Fruit fly (Drosophila melanogaster) whole organism, prepupa: ENCODE results near the gene Larp7.

Experiments
- Blimp-1 ChIP-seq: fragments of 200-800 bp; sonication (Bioruptor generic); optimal IDR thresholded peaks from 3 replicates; lab custom pipeline; 2017; ENCODE audit warnings: missing biosample characterization, missing genetic modification characterization, mild to moderate bottlenecking, moderate library complexity, missing genetic modification reagents
- CG10631 ChIP-seq: fragments of 200-800 bp; sonication (Bioruptor generic); optimal IDR thresholded peaks from 2 replicates; lab custom pipeline; 2016; ENCODE audit warnings: missing biosample characterization, missing genetic modification characterization
- CG10669 ChIP-seq: fragments of 200-800 bp; sonication (Bioruptor generic); optimal IDR thresholded peaks from 3 replicates; lab custom pipeline; 2018; ENCODE audit warnings: missing biosample characterization, mild to moderate bottlenecking, missing genetic modification characterization, moderate library complexity
- CG11294 ChIP-seq: fragments of 200-800 bp; sonication (Bioruptor generic); IDR thresholded peaks from 2 replicates; pipeline ENCODE4 v1.3.6; 2022; ENCODE audit warnings: missing biosample characterization, missing genetic modification characterization
- CG11762 ChIP-seq: fragments of 200-800 bp; sonication (Bioruptor generic); optimal IDR thresholded peaks from 3 replicates; lab custom pipeline; 2016; ENCODE audit warnings: missing biosample characterization, missing genetic modification characterization; ENCODE audit not compliant: insufficient read depth
- CG15336 ChIP-seq: fragments of 200-800 bp; sonication (Bioruptor generic); IDR thresholded peaks from 2 replicates; pipeline ENCODE4 v1.3.6; 2022; ENCODE audit warnings: missing biosample characterization, missing genetic modification characterization
- CG1621 ChIP-seq: fragments of 200-800 bp; sonication (Bioruptor generic); optimal IDR thresholded peaks from 3 replicates; lab custom pipeline; 2018; ENCODE audit warnings: missing biosample characterization, mild to moderate bottlenecking, missing genetic modification characterization
- CG16779 ChIP-seq: fragments of 200-800 bp; sonication (Bioruptor generic); optimal IDR thresholded peaks from 3 replicates; lab custom pipeline; 2017; ENCODE audit warnings: missing biosample characterization, mild to moderate bottlenecking, missing genetic modification characterization
- CG3032 ChIP-seq: fragments of 200-800 bp; optimal IDR thresholded peaks from 2 replicates; lab custom pipeline; 2019; ENCODE audit warnings: missing biosample characterization, mild to moderate bottlenecking, missing genetic modification characterization, moderate library complexity
- CG31627 ChIP-seq: fragments of 200-800 bp; sonication (Bioruptor generic); optimal IDR thresholded peaks from 3 replicates; lab custom pipeline; 2016; ENCODE audit warnings: missing biosample characterization, missing genetic modification characterization
- CG32006 ChIP-seq: fragments of 200-800 bp; sonication (Bioruptor generic); optimal IDR thresholded peaks from 3 replicates; lab custom pipeline; 2017; ENCODE audit warnings: missing biosample characterization, mild to moderate bottlenecking, missing genetic modification characterization
- CG34406 ChIP-seq: fragments of 200-800 bp; sonication (Bioruptor generic); optimal IDR thresholded peaks from 3 replicates; lab custom pipeline; 2016; ENCODE audit warnings: missing biosample characterization, missing genetic modification characterization
- CG3919 ChIP-seq: fragments of 200-800 bp; sonication (Bioruptor generic); optimal IDR thresholded peaks from 3 replicates; lab custom pipeline; 2016; ENCODE audit warnings: missing biosample characterization, missing genetic modification characterization
- CG6276 ChIP-seq: fragments of 200-800 bp; sonication (Bioruptor generic); optimal IDR thresholded peaks from 2 replicates; lab custom pipeline; 2017; ENCODE audit warnings: missing biosample characterization, mild to moderate bottlenecking, missing genetic modification characterization
- CG6792 ChIP-seq: fragments of 200-800 bp; sonication (Bioruptor generic); optimal IDR thresholded peaks from 3 replicates; lab custom pipeline; 2016; ENCODE audit warnings: missing biosample characterization, missing genetic modification characterization
- CG6808 ChIP-seq: fragments of 200-800 bp; sonication (Bioruptor generic); optimal IDR thresholded peaks from 3 replicates; lab custom pipeline; 2017; ENCODE audit warnings: missing biosample characterization, missing genetic modification characterization, mild to moderate bottlenecking, moderate library complexity, missing genetic modification reagents
- CG6854 ChIP-seq: fragments of 200-800 bp; sonication (Bioruptor generic); optimal IDR thresholded peaks from 2 replicates; lab custom pipeline; 2017; ENCODE audit warnings: missing biosample characterization, mild to moderate bottlenecking, missing genetic modification characterization
- CG7368 ChIP-seq: fragments of 200-800 bp; sonication (Bioruptor generic); optimal IDR thresholded peaks from 3 replicates; lab custom pipeline; 2016; ENCODE audit warnings: missing biosample characterization, missing genetic modification characterization
- CG8119 ChIP-seq: fragments of 200-800 bp; sonication (Bioruptor generic); IDR thresholded peaks from 3 replicates; pipeline ENCODE4 v1.3.6; 2022; ENCODE audit warnings: missing biosample characterization, missing genetic modification characterization
- CG8632 ChIP-seq: fragments of 200-800 bp; sonication (Bioruptor generic); optimal IDR thresholded peaks from 3 replicates; lab custom pipeline; 2016; ENCODE audit warnings: missing biosample characterization, missing genetic modification characterization
- CG9139 ChIP-seq: fragments of 200-800 bp; sonication (Bioruptor generic); optimal IDR thresholded peaks from 3 replicates; lab custom pipeline; 2017; ENCODE audit warnings: missing biosample characterization, mild to moderate bottlenecking, missing genetic modification characterization
- Eip75B ChIP-seq: fragments of 200-800 bp; sonication (Bioruptor generic); optimal IDR thresholded peaks from 3 replicates; lab custom pipeline; 2016; ENCODE audit warnings: missing biosample characterization, missing genetic modification characterization
- Eip78C ChIP-seq: fragments of 200-800 bp; sonication (Bioruptor generic); peaks from one replicate; lab custom pipeline; 2016; ENCODE audit warnings: missing biosample characterization, missing genetic modification characterization
- Eip93F ChIP-seq: fragments of 200-800 bp; sonication (Bioruptor generic); optimal IDR thresholded peaks from 2 replicates; lab custom pipeline; 2016; ENCODE audit warnings: missing biosample characterization, mild to moderate bottlenecking, missing genetic modification characterization
- Ets96B ChIP-seq: fragments of 200-800 bp; optimal IDR thresholded peaks from 2 replicates; lab custom pipeline; 2019; ENCODE audit warnings: missing biosample characterization, mild to moderate bottlenecking, missing genetic modification characterization, moderate library complexity
- Gug ChIP-seq: fragments of 200-800 bp; sonication (Bioruptor generic); IDR thresholded peaks from 2 replicates; pipeline ENCODE4 v1.3.6; 2022; ENCODE audit warnings: missing biosample characterization, missing genetic modification characterization
- Hr39 ChIP-seq: fragments of 200-800 bp; sonication (Bioruptor generic); optimal IDR thresholded peaks from 2 replicates; lab custom pipeline; 2016; ENCODE audit warnings: missing biosample characterization, missing genetic modification characterization
- Hr4 ChIP-seq: fragments of 200-800 bp; sonication (Bioruptor generic); optimal IDR thresholded peaks from 3 replicates; lab custom pipeline; 2016; ENCODE audit warnings: missing biosample characterization, missing genetic modification characterization
- Lpt ChIP-seq: fragments of 200-800 bp; sonication (Bioruptor generic); optimal IDR thresholded peaks from 3 replicates; lab custom pipeline; 2016; ENCODE audit warnings: missing biosample characterization, missing genetic modification characterization
- OdsH ChIP-seq: fragments of 200-800 bp; sonication (Bioruptor generic); optimal IDR thresholded peaks from 3 replicates; lab custom pipeline; 2016; ENCODE audit warnings: missing biosample characterization, missing genetic modification characterization
- Sox102F ChIP-seq: fragments of 200-800 bp; sonication (Bioruptor generic); optimal IDR thresholded peaks from 2 replicates; lab custom pipeline; 2016; ENCODE audit warnings: missing biosample characterization, mild to moderate bottlenecking, missing genetic modification characterization
- Sox14 ChIP-seq: fragments of 200-800 bp; sonication (Bioruptor generic); optimal IDR thresholded peaks from 3 replicates; lab custom pipeline; 2016; ENCODE audit warnings: missing biosample characterization, missing genetic modification characterization
- Sox15 ChIP-seq: fragments of 200-800 bp; sonication (Bioruptor generic); optimal IDR thresholded peaks from 3 replicates; lab custom pipeline; 2016; ENCODE audit warnings: missing biosample characterization, missing genetic modification characterization
- achi ChIP-seq: fragments of 200-800 bp; sonication (Bioruptor generic); optimal IDR thresholded peaks from 3 replicates; lab custom pipeline; 2016; ENCODE audit warnings: missing biosample characterization, missing genetic modification characterization
- acj6 ChIP-seq: fragments of 200-800 bp; sonication (Bioruptor generic); optimal IDR thresholded peaks from 3 replicates; lab custom pipeline; 2016; ENCODE audit warnings: missing biosample characterization, missing genetic modification characterization
- dac ChIP-seq: fragments of 200-800 bp; sonication (Bioruptor generic); optimal IDR thresholded peaks from 2 replicates; lab custom pipeline; 2017; ENCODE audit warnings: missing biosample characterization, mild to moderate bottlenecking, missing genetic modification characterization
- dsx ChIP-seq: fragments of 200-800 bp; optimal IDR thresholded peaks from 3 replicates; lab custom pipeline; 2019; ENCODE audit warnings: missing biosample characterization, mild to moderate bottlenecking, missing genetic modification characterization, moderate library complexity; ENCODE audit not compliant: poor library complexity, severe bottlenecking
- fd59A ChIP-seq: fragments of 200-800 bp; sonication (Bioruptor generic); optimal IDR thresholded peaks from 2 replicates; lab custom pipeline; 2017; ENCODE audit warnings: missing biosample characterization, mild to moderate bottlenecking, missing genetic modification characterization, missing genetic modification reagents
- fd85E ChIP-seq: fragments of 200-800 bp; sonication (Bioruptor generic); optimal IDR thresholded peaks from 3 replicates; lab custom pipeline; 2016; ENCODE audit warnings: missing biosample characterization, missing genetic modification characterization
- lz ChIP-seq: fragments of 200-800 bp; sonication (Bioruptor generic); optimal IDR thresholded peaks from 3 replicates; lab custom pipeline; 2016; ENCODE audit warnings: missing biosample characterization, missing genetic modification characterization
- net ChIP-seq: fragments of 200-800 bp; sonication (Bioruptor generic); optimal IDR thresholded peaks from 3 replicates; lab custom pipeline; 2016; ENCODE audit warnings: missing biosample characterization, missing genetic modification characterization
- pdm3 ChIP-seq: fragments of 200-800 bp; sonication (Bioruptor generic); optimal IDR thresholded peaks from 3 replicates; lab custom pipeline; 2016; ENCODE audit warnings: missing biosample characterization, missing genetic modification characterization
- spab ChIP-seq: fragments of 200-800 bp; sonication (Bioruptor generic); optimal IDR thresholded peaks from 2 replicates; lab custom pipeline; 2017; ENCODE audit warnings: missing biosample characterization, mild to moderate bottlenecking, missing genetic modification characterization, missing genetic modification reagents
- svp ChIP-seq: fragments of 200-800 bp; sonication (Bioruptor generic); peaks from one replicate; lab custom pipeline; 2016; ENCODE audit warnings: missing biosample characterization, missing genetic modification characterization
- topi ChIP-seq: fragments of 200-800 bp; sonication (Bioruptor generic); optimal IDR thresholded peaks from 3 replicates; lab custom pipeline; 2016; ENCODE audit warnings: missing biosample characterization, missing genetic modification characterization

Gene Larp7

DNA sequence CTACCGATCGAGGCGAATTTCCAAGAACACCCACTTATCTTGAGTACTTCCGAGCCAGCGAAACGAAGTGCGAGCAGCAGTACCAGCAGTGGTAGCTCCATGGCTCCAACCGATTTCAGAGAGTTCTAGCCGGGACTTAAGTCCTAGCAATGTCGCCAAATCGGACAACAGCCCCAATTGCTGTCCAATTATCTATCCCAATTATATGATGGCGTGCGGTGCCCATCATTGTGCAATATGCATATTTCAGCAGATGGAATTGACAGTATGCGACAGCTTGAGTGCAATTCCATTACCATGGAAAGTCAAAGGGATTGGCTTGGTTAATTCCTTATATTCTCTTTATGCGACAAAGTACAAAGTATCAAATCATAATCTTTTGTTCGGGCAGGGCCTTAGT, 7.1 kb upstream of the Larp7 start, which contains the start of gene Ir8a:
TSS of gene Ir8a (minus strand) at position 101 of the 400 bp plus-strand sequence.
- no peak for TF ChIP-seq Sox15
- TF ChIP-seq CG6276: no peak
- no peak for TF ChIP-seq CG32006
- no peak for TF ChIP-seq topi (GFP tag; lab: Kevin White, UChicago)
- TF ChIP-seq achi: no peak
- no peak for TF ChIP-seq Hr39
- TF ChIP-seq CG10631: no peak
- TF ChIP-seq Gug (GFP tag; lab: Robert Waterston, UW): no peak
- TF ChIP-seq CG11762 (GFP tag; lab: Kevin White, UChicago): no peak
- TF ChIP-seq CG11294: no peak
- TF ChIP-seq CG31627 (GFP tag; lab: Kevin White, UChicago): no peak
- no peak for TF ChIP-seq CG3032 (tag; lab: Kevin White, UChicago)
- TF ChIP-seq Lpt: no peak
- TF ChIP-seq fd59A (GFP tag; lab: Kevin White, UChicago): no peak
- TF ChIP-seq dac (GFP tag; lab: Kevin White, UChicago): no peak
- no peak for TF ChIP-seq dsx (GFP tag; lab: Kevin White, UChicago)

DNA sequence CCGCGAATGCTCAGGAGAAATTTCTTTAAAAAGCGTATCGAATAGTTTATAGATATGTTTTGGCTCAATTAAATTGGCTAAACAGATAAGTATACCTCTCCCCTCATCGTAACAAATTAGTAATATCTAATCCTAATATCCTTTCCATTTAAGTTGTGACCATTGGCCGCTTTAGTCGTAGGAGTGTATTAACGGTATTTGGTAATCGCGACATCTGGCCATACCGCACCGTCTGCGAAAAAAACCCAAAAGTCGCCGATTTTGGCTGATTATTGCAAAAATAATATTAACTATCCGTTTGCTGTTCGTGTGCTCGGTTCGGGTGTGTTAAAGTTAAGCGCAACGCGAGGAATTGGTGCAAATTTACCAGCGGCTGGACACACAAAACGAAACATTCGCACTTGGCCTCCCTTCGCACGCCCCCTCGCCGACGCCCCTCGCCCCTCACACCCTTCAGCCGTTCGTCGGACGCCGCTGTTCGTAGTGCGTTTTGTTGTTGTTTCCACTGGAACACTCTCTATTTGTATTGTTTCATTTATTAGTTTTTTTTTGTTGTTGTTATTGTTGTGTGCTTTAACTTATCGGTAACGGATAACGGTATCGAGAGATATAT, 3.7 kb downstream of the Larp7 start, which contains the start of the genes amx and Dsor1:
TSS of gene amx (minus strand) at position 166 of the 613 bp plus-strand sequence.
TSS of gene Dsor1 (plus strand) at position 172 of the 613 bp plus-strand sequence.
- TF ChIP-seq Eip78C (GFP tag; lab: Kevin White, UChicago) (peak; percentile 59), svp (GFP tag; lab: Kevin White, UChicago) (peak; percentile 11), Blimp-1 (GFP tag; lab: Kevin White, UChicago) (no peak), Sox14 (GFP tag; lab: Kevin White, UChicago) (peak; percentile 7), CG8119 (no peak), Sox102F (GFP tag; lab: Kevin White, UChicago) (no peak), CG3032 (tag; lab: Kevin White, UChicago) (no peak), fd85E (no peak), spab (GFP tag; lab: Kevin White, UChicago) (no peak)

DNA sequence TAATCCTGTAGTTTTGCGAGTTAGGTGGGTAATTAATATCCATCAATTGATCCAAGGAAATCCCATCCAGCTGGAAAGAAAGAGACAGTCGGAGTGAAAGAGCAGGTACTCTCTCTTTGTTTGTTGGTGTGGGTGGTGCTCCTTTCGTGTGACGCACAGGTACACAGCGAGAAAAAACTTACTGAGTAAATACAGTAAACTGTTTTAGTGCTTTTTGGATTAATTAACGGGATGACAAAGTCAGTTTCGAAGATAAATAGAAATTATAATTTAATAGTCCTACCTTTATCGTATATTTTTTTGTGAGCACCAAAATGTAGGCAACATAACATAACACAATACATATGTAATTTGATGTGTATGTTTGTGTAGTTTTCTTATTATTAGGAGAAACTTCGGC, 4.4 kb downstream of the Larp7 start:
- peak; percentile 58 for TF ChIP-seq OdsH (GFP tag; lab: Kevin White, UChicago)
- no peak for TF ChIP-seq fd85E
- peak; percentile 27 for TF ChIP-seq CG8632 (GFP tag; lab: Kevin White, UChicago)
- TF ChIP-seq pdm3: peak; percentile 9
- TF ChIP-seq Hr4 (GFP tag; lab: Kevin White, UChicago): peak; percentile 47
- peak; percentile 43 for TF ChIP-seq CG6808 (GFP tag; lab: Kevin White, UChicago)
- TF ChIP-seq CG7368 (GFP tag; lab: Kevin White, UChicago): no peak
- TF ChIP-seq CG10631: peak; percentile 52
- peak; percentile 24 for TF ChIP-seq dsx (GFP tag; lab: Kevin White, UChicago)
- TF ChIP-seq Blimp-1 (GFP tag; lab: Kevin White, UChicago): no peak
- peak; percentile 61 for TF ChIP-seq Ets96B (tag; lab: Kevin White, UChicago)
- peak; percentile 61; the same call in 1 of the 2 replicates for TF ChIP-seq CG15336 (GFP tag; lab: Robert Waterston, UW)
- TF ChIP-seq Eip78C (GFP tag; lab: Kevin White, UChicago): peak; percentile 79
- TF ChIP-seq CG16779: no peak
- peak; percentile 62 for TF ChIP-seq CG32006
- TF ChIP-seq acj6 (GFP tag; lab: Kevin White, UChicago): peak; percentile 30
- TF ChIP-seq Eip93F (GFP tag; lab: Kevin White, UChicago): no peak
- no peak for TF ChIP-seq CG1621
- TF ChIP-seq CG34406 (GFP tag; lab: Kevin White, UChicago): peak; percentile 56
- TF ChIP-seq CG10669: peak; percentile 46
- TF ChIP-seq Hr39: peak; percentile 20
- peak; percentile 13 for TF ChIP-seq CG31627 (GFP tag; lab: Kevin White, UChicago)
- TF ChIP-seq Sox15: peak; percentile 1
- TF ChIP-seq CG3919 (GFP tag; lab: Kevin White, UChicago): peak; percentile 55
- TF ChIP-seq CG6792 (GFP tag; lab: Kevin White, UChicago): peak; percentile 14
- peak; percentile 48 for TF ChIP-seq Eip75B
- peak; percentile 45 for TF ChIP-seq net
- TF ChIP-seq CG11762 (GFP tag; lab: Kevin White, UChicago): peak; percentile 2
- 0 out of 2 replicates have a peak, but pooled peaks have one; percentile 27 for TF ChIP-seq Gug (GFP tag; lab: Robert Waterston, UW)
- peak; percentile 61 for TF ChIP-seq lz (GFP tag; lab: Kevin White, UChicago)
- TF ChIP-seq dac (GFP tag; lab: Kevin White, UChicago): no peak
- peak; percentile 28 for TF ChIP-seq Sox14 (GFP tag; lab: Kevin White, UChicago)
- TF ChIP-seq CG6854 (GFP tag; lab: Kevin White, UChicago): no peak
- TF ChIP-seq svp (GFP tag; lab: Kevin White, UChicago): peak; percentile 70
- peak; percentile 37 for TF ChIP-seq topi (GFP tag; lab: Kevin White, UChicago)
- peak; percentile 18 for TF ChIP-seq CG6276
- no peak for TF ChIP-seq CG9139 (GFP tag; lab: Kevin White, UChicago)
